Fruit fly (Drosophila melanogaster) whole organism, prepupa: ENCODE measurements around the gene KdelR.

Experiments used
- CG6163 ChIP-seq: fragments of 200-800 bp; sonication (Bioruptor generic); IDR thresholded peaks from 3 replicates; pipeline ENCODE4 v1.3.6; 2022; ENCODE audit warnings: missing biosample characterization, missing genetic modification characterization
- Eip75B ChIP-seq: fragments of 200-800 bp; sonication (Bioruptor generic); optimal IDR thresholded peaks from 3 replicates; lab custom pipeline; 2016; ENCODE audit warnings: missing biosample characterization, missing genetic modification characterization
- topi ChIP-seq: fragments of 200-800 bp; sonication (Bioruptor generic); optimal IDR thresholded peaks from 3 replicates; lab custom pipeline; 2016; ENCODE audit warnings: missing biosample characterization, missing genetic modification characterization

dm6 chr2L:10455944-10456520, 29.3 kb downstream of the KdelR start:
- TF ChIP-seq topi (GFP tag; lab: Kevin White, UChicago): no peak
- TF ChIP-seq CG6163: no peak
- no peak for TF ChIP-seq Eip75B
